Worm (Caenorhabditis elegans) whole organism, mixed stage, embryonic: Measurements from ENCODE around the gene fbxa-27.

Experiments
- ces-1 ChIP-seq: fragments of 150-350 bp; optimal IDR thresholded peaks from 2 replicates; lab custom pipeline; 2014; ENCODE audit warnings: missing biosample characterization, missing genetic modification reagents, missing genetic modification characterization
- ham-2 ChIP-seq: fragments of 200-800 bp; sonication (Bioruptor generic); optimal IDR thresholded peaks from 2 replicates; lab custom pipeline; 2018; ENCODE audit warnings: mild to moderate bottlenecking, missing genetic modification characterization, missing compliant biosample characterization
- mab-5 ChIP-seq: fragments of 150-350 bp; optimal IDR thresholded peaks from 2 replicates; lab custom pipeline; 2014; ENCODE audit warnings: missing biosample characterization, missing genetic modification characterization
- mls-2 ChIP-seq: sonication (generic microtip); optimal IDR thresholded peaks from 2 replicates; lab custom pipeline; 2016; ENCODE audit warnings: mild to moderate bottlenecking, missing genetic modification characterization, moderate library complexity, missing compliant biosample characterization
- nhr-12 ChIP-seq: fragments of 150-350 bp; optimal IDR thresholded peaks from 2 replicates; lab custom pipeline; 2014; ENCODE audit warnings: missing biosample characterization, missing genetic modification characterization
- nhr-28 ChIP-seq: fragments of 150-350 bp; optimal IDR thresholded peaks from 2 replicates; lab custom pipeline; 2014; ENCODE audit warnings: missing biosample characterization, missing genetic modification characterization
- sem-2 ChIP-seq: fragments of 200-800 bp; sonication (Bioruptor generic); optimal IDR thresholded peaks from 2 replicates; lab custom pipeline; 2018; ENCODE audit warnings: mild to moderate bottlenecking, missing genetic modification characterization, missing compliant biosample characterization
- snpc-4 ChIP-seq: fragments of 150-350 bp; optimal IDR thresholded peaks from 2 replicates; lab custom pipeline; 2014; ENCODE audit warnings: missing biosample characterization, missing genetic modification characterization
- sptf-1 ChIP-seq: sonication (generic microtip); optimal IDR thresholded peaks from 2 replicates; lab custom pipeline; 2017; ENCODE audit warnings: mild to moderate bottlenecking, missing genetic modification characterization, moderate library complexity, missing compliant biosample characterization
- ztf-11 ChIP-seq: fragments of 150-350 bp; optimal IDR thresholded peaks from 2 replicates; lab custom pipeline; 2014; ENCODE audit warnings: missing biosample characterization, missing genetic modification characterization

DNA sequence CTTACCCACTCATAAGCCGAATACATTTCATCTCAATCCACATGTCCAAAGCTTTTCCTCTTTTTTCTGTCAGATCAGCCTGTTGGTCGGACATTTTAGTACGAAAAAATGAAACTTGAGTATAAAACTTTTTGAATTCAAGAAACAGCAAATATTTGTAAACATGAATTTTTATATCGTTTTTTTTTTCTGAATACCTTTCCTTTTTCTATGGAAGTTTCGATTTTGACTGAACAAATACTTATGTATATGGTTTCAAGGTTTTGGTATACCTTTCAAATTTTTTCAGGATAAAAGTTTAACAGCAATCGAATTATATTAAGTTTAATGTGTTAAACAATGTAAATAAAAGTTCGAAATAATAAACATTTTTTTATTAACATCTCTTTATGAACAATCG lies 2.5 kb upstream of the fbxa-27 start, which contains the start of gene fbxa-5:
- no peak for TF ChIP-seq mab-5
- TF ChIP-seq nhr-28 (tag; lab: Kevin White, UChicago) = no peak
- TF ChIP-seq ztf-11 (tag; lab: Kevin White, UChicago) = no peak
- no peak for TF ChIP-seq snpc-4 (tag; lab: Kevin White, UChicago)
- no peak for TF ChIP-seq sptf-1 (tag; lab: Kevin White, UChicago)
- no peak for TF ChIP-seq nhr-12 (tag; lab: Kevin White, UChicago)
- no peak for TF ChIP-seq ham-2 (GFP tag; lab: Kevin White, UChicago)
- no peak for TF ChIP-seq ces-1
- no peak for TF ChIP-seq mls-2
- TF ChIP-seq sem-2 (GFP tag; lab: Kevin White, UChicago) = no peak
